Fruit fly (Drosophila melanogaster) whole organism, adult: ENCODE results near the gene CG44476.

Source experiments
- CG7101 ChIP-seq: fragments of 200-800 bp; sonication (Bioruptor generic); optimal IDR thresholded peaks from 2 replicates; lab custom pipeline; 2018; ENCODE audit warnings: missing biosample characterization, mild to moderate bottlenecking, missing genetic modification characterization, moderate library complexity
- Hr96 ChIP-seq: fragments of 200-800 bp; sonication (Bioruptor generic); optimal IDR thresholded peaks from 2 replicates; lab custom pipeline; 2016; ENCODE audit warnings: missing biosample characterization, missing genetic modification characterization
- bab1 ChIP-seq: fragments of 200-800 bp; sonication (Bioruptor generic); optimal IDR thresholded peaks from 3 replicates; lab custom pipeline; 2019; ENCODE audit warnings: missing biosample characterization, mild to moderate bottlenecking, missing genetic modification characterization, moderate library complexity
- toe ChIP-seq: fragments of 200-800 bp; sonication (Bioruptor generic); optimal IDR thresholded peaks from 2 replicates; lab custom pipeline; 2016; ENCODE audit warnings: missing biosample characterization, missing genetic modification characterization

DNA sequence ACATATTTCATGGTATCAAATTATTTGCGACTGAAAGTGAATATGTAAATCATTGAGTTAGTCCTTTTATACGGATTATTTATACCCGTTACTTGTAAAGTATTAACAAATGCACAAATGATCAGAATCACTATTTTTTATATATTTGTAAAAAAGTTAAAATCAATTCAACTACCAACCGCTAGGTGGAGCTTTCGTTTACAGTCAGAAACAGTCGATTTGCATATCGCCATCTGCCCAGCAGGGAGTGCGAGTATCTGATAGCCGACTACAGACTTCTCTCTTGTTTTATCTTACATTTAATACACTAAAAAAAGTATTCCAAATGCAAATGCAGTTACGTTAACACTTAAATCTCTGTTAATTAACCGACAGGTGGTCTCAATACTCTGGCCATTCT lies 45.7 kb downstream of the CG44476 start:
- TF ChIP-seq bab1 (GFP tag; lab: Kevin White, UChicago) (no peak), Hr96 (no peak), toe (GFP tag; lab: Kevin White, UChicago) (no peak), CG7101 (tag; lab: Kevin White, UChicago) (no peak)
